Worm (Caenorhabditis elegans) whole organism, late embryonic: ENCODE data around the gene W10G11.2.

Experiments used
- ama-1 ChIP-seq: fragments of 150-350 bp; optimal IDR thresholded peaks from 2 replicates; lab custom pipeline; 2014
- ceh-14 ChIP-seq: sonication (generic microtip); optimal IDR thresholded peaks from 2 replicates; lab custom pipeline; 2016; ENCODE audit warnings: missing genotype, missing genetic modification characterization, missing compliant biosample characterization
- ceh-2 ChIP-seq: sonication (generic microtip); optimal IDR thresholded peaks from 2 replicates; lab custom pipeline; 2016; ENCODE audit warnings: missing genotype, missing genetic modification characterization, missing compliant biosample characterization
- ceh-48 ChIP-seq: sonication (generic microtip); optimal IDR thresholded peaks from 2 replicates; lab custom pipeline; 2016; ENCODE audit warnings: missing genetic modification characterization, inconsistent platforms, missing compliant biosample characterization
- fkh-10 ChIP-seq: fragments of 150-350 bp; optimal IDR thresholded peaks from 2 replicates; lab custom pipeline; 2014; ENCODE audit warnings: missing biosample characterization, missing genetic modification reagents, missing genetic modification characterization
- hlh-13 ChIP-seq: fragments of 200-800 bp; sonication (Bioruptor generic); optimal IDR thresholded peaks from 2 replicates; lab custom pipeline; 2018; ENCODE audit warnings: mild to moderate bottlenecking, missing genetic modification characterization, missing compliant biosample characterization
- hlh-8 ChIP-seq: sonication (generic microtip); optimal IDR thresholded peaks from 2 replicates; lab custom pipeline; 2016; ENCODE audit warnings: missing genotype, missing genetic modification characterization, missing compliant biosample characterization
- mec-3 ChIP-seq: sonication (generic microtip); optimal IDR thresholded peaks from 2 replicates; lab custom pipeline; 2016; ENCODE audit warnings: borderline replicate concordance, missing genetic modification characterization, missing compliant biosample characterization
- nfya-1 ChIP-seq: sonication (generic microtip); optimal IDR thresholded peaks from 2 replicates; lab custom pipeline; 2017; ENCODE audit warnings: missing genetic modification characterization, mild to moderate bottlenecking, missing compliant biosample characterization, antibody characterized with exemption, moderate library complexity
- odd-2 ChIP-seq: sonication (generic microtip); optimal IDR thresholded peaks from 2 replicates; lab custom pipeline; 2017; ENCODE audit warnings: antibody characterized with exemption, mild to moderate bottlenecking, missing genetic modification characterization, missing compliant biosample characterization
- pax-1 ChIP-seq: fragments of 150-350 bp; optimal IDR thresholded peaks from 2 replicates; lab custom pipeline; 2014; ENCODE audit warnings: missing biosample characterization, missing genetic modification characterization
- rnt-1 ChIP-seq: sonication (generic microtip); optimal IDR thresholded peaks from 2 replicates; lab custom pipeline; 2016; ENCODE audit warnings: missing genetic modification characterization, missing compliant biosample characterization

ce11 chrII:3560592-3560991 lies 869 bp downstream of the W10G11.2 start, which contains the start of gene W10G11.1:
- no peak for TF ChIP-seq ceh-48
- no peak for TF ChIP-seq pax-1 (tag; lab: Kevin White, UChicago)
- TF ChIP-seq odd-2 (tag; lab: Kevin White, UChicago) = no peak
- TF ChIP-seq mec-3 (tag; lab: Kevin White, UChicago) = no peak
- no peak for TF ChIP-seq ama-1 (lab: Kevin White, UChicago)
- no peak for TF ChIP-seq fkh-10
- TF ChIP-seq rnt-1 (tag; lab: Kevin White, UChicago) = no peak
- no peak for TF ChIP-seq hlh-13 (GFP tag; lab: Kevin White, UChicago)
- TF ChIP-seq ceh-14 (tag; lab: Kevin White, UChicago) = no peak
- no peak for TF ChIP-seq hlh-8 (tag; lab: Kevin White, UChicago)
- no peak for TF ChIP-seq nfya-1 (tag; lab: Kevin White, UChicago)
- TF ChIP-seq ceh-2 (tag; lab: Kevin White, UChicago) = no peak
